Fruit fly (Drosophila melanogaster) whole organism, embryonic: ENCODE results near the gene CG15382.

Experiments
- Abd-B ChIP-seq: fragments of 200-800 bp; sonication (Bioruptor generic); optimal IDR thresholded peaks from 2 replicates; lab custom pipeline; 2018; ENCODE audit warnings: missing biosample characterization, mild to moderate bottlenecking, missing genetic modification characterization, moderate library complexity
- Ada2b ChIP-seq: fragments of 200-800 bp; sonication (Bioruptor generic); IDR thresholded peaks from 2 replicates; pipeline ENCODE4 v1.3.6; 2022; ENCODE audit warnings: missing biosample characterization, missing genetic modification characterization
- B-H1 ChIP-seq: fragments of 200-800 bp; sonication (Bioruptor generic); IDR thresholded peaks from 3 replicates; pipeline ENCODE4 v1.3.6; 2022; ENCODE audit warnings: missing biosample characterization, missing genetic modification characterization
- Blimp-1 ChIP-seq: fragments of 200-800 bp; sonication (Bioruptor generic); optimal IDR thresholded peaks from 3 replicates; lab custom pipeline; 2018; ENCODE audit warnings: missing biosample characterization, missing genetic modification characterization, mild to moderate bottlenecking, moderate library complexity, missing genetic modification reagents
- CG11560 ChIP-seq: fragments of 200-800 bp; sonication (Bioruptor generic); IDR thresholded peaks from 3 replicates; pipeline ENCODE4 v1.3.6; 2022; ENCODE audit warnings: missing biosample characterization, missing genetic modification characterization
- CG12659 ChIP-seq: fragments of 200-800 bp; sonication (Bioruptor generic); optimal IDR thresholded peaks from 3 replicates; lab custom pipeline; 2017; ENCODE audit warnings: mild to moderate bottlenecking, missing biosample characterization, missing genetic modification reagents, missing genetic modification characterization
- CG12769 ChIP-seq: fragments of 200-800 bp; sonication (Bioruptor generic); optimal IDR thresholded peaks from 2 replicates; lab custom pipeline; 2019; ENCODE audit warnings: missing biosample characterization, mild to moderate bottlenecking, missing genetic modification characterization, moderate library complexity
- CG30020 ChIP-seq: fragments of 200-800 bp; optimal IDR thresholded peaks from 2 replicates; lab custom pipeline; 2019; ENCODE audit warnings: missing biosample characterization, mild to moderate bottlenecking, missing genetic modification characterization, moderate library complexity
- CG31388 ChIP-seq: fragments of 200-800 bp; sonication (Bioruptor generic); optimal IDR thresholded peaks from 2 replicates; lab custom pipeline; 2016; ENCODE audit warnings: missing biosample characterization, missing genetic modification characterization
- CG4707 ChIP-seq: fragments of 200-800 bp; sonication (Bioruptor generic); optimal IDR thresholded peaks from 2 replicates; lab custom pipeline; 2018; ENCODE audit warnings: missing biosample characterization, mild to moderate bottlenecking, missing genetic modification characterization, moderate library complexity
- CG5245 ChIP-seq: fragments of 200-800 bp; sonication (Bioruptor generic); optimal IDR thresholded peaks from 3 replicates; lab custom pipeline; 2016; ENCODE audit warnings: missing biosample characterization, missing genetic modification characterization
- CG6272 ChIP-seq: fragments of 200-800 bp; sonication (Bioruptor generic); IDR thresholded peaks from 2 replicates; pipeline ENCODE4 v1.3.6; 2022; ENCODE audit warnings: missing biosample characterization, missing genetic modification characterization
- CG7987 ChIP-seq: fragments of 200-800 bp; sonication (Bioruptor generic); optimal IDR thresholded peaks from 2 replicates; lab custom pipeline; 2018; ENCODE audit warnings: missing biosample characterization, mild to moderate bottlenecking, missing genetic modification characterization, moderate library complexity
- CG8359 ChIP-seq: fragments of 200-800 bp; sonication (Bioruptor generic); optimal IDR thresholded peaks from 2 replicates; lab custom pipeline; 2017; ENCODE audit warnings: missing biosample characterization, mild to moderate bottlenecking, missing genetic modification characterization, borderline replicate concordance
- CG8944 ChIP-seq: fragments of 200-800 bp; sonication (Bioruptor generic); optimal IDR thresholded peaks from 3 replicates; lab custom pipeline; 2016; ENCODE audit warnings: missing biosample characterization, missing genetic modification characterization
- CG9609 ChIP-seq: fragments of 200-800 bp; sonication (Bioruptor generic); optimal IDR thresholded peaks from 3 replicates; lab custom pipeline; 2016; ENCODE audit warnings: missing biosample characterization, missing genetic modification characterization
- E2f2 ChIP-seq: fragments of 200-800 bp; sonication (Bioruptor generic); IDR thresholded peaks from 2 replicates; pipeline ENCODE4 v1.3.6; 2022; ENCODE audit warnings: missing biosample characterization, missing genetic modification characterization
- Eip74EF ChIP-seq, 2 experiments: fragments of 200-800 bp in 1 of 2; fragments of >200 bp in 1 of 2; sonication (Bioruptor generic) in 1 of 2; optimal IDR thresholded peaks; 2 replicates each; lab custom pipeline; 2017 to 2019; ENCODE audit warnings: missing biosample characterization in 2 of 2, missing genetic modification characterization in 2 of 2, mild to moderate bottlenecking in 1 of 2, moderate library complexity in 1 of 2
- Elba2 ChIP-seq: fragments of 200-800 bp; sonication (Bioruptor generic); optimal IDR thresholded peaks from 3 replicates; lab custom pipeline; 2016; ENCODE audit warnings: missing biosample characterization, missing genetic modification characterization
- HLHmδ ChIP-seq: fragments of 200-800 bp; sonication (Bioruptor generic); optimal IDR thresholded peaks from 2 replicates; lab custom pipeline; 2018; ENCODE audit warnings: missing biosample characterization, mild to moderate bottlenecking, missing genetic modification characterization, moderate library complexity
- Jarid2 ChIP-seq: fragments of 200-800 bp; sonication (Bioruptor generic); optimal IDR thresholded peaks from 3 replicates; lab custom pipeline; 2017; ENCODE audit warnings: mild to moderate bottlenecking, missing biosample characterization, missing genetic modification reagents, missing genetic modification characterization
- Lhr ChIP-seq: fragments of 200-800 bp; sonication (Bioruptor generic); optimal IDR thresholded peaks from 3 replicates; lab custom pipeline; 2017; ENCODE audit warnings: mild to moderate bottlenecking, missing biosample characterization, missing genetic modification reagents, missing genetic modification characterization
- Mad ChIP-seq: fragments of 200-800 bp; sonication (Bioruptor generic); optimal IDR thresholded peaks from 2 replicates; lab custom pipeline; 2016; ENCODE audit warnings: missing biosample characterization, missing genetic modification characterization
- Meics ChIP-seq: fragments of 200-800 bp; sonication (Bioruptor generic); optimal IDR thresholded peaks from 2 replicates; lab custom pipeline; 2017; ENCODE audit warnings: missing biosample characterization, mild to moderate bottlenecking, missing genetic modification characterization
- Optix ChIP-seq: fragments of 200-800 bp; sonication (Bioruptor generic); IDR thresholded peaks from 3 replicates; pipeline ENCODE4 v1.3.6; 2022; ENCODE audit warnings: missing biosample characterization, missing genetic modification characterization
- Scr ChIP-seq: fragments of 200-800 bp; sonication (Bioruptor generic); IDR thresholded peaks from 2 replicates; pipeline ENCODE4 v1.3.6; 2022; ENCODE audit warnings: missing biosample characterization, missing genetic modification characterization; ENCODE audit not compliant: partially characterized antibody
- Spps ChIP-seq: fragments of 200-800 bp; sonication (Bioruptor generic); optimal IDR thresholded peaks from 2 replicates; lab custom pipeline; 2018; ENCODE audit warnings: missing biosample characterization, mild to moderate bottlenecking, missing genetic modification characterization
- Stat92E ChIP-seq, 3 experiments: fragments of >200 bp in 2 of 3; fragments of 200-800 bp in 1 of 3; sonication (Bioruptor generic) in 1 of 3; optimal IDR thresholded peaks; 2 replicates each; lab custom pipeline; 2017 to 2019; ENCODE audit warnings: missing biosample characterization in 3 of 3, missing genetic modification characterization in 3 of 3, mild to moderate bottlenecking in 1 of 3, moderate library complexity in 1 of 3
- Trl ChIP-seq, 3 experiments: fragments of >200 bp in 2 of 3; fragments of 200-800 bp in 1 of 3; sonication (Bioruptor generic) in 1 of 3; optimal IDR thresholded peaks; 2 replicates in 1 of 3; 3 replicates in 2 of 3; lab custom pipeline; 2016 to 2017; ENCODE audit warnings: missing biosample characterization in 1 of 3, missing genetic modification characterization in 1 of 3
- bsh ChIP-seq, 2 experiments: fragments of 200-800 bp; sonication (Bioruptor generic); optimal IDR thresholded peaks; 2 replicates each; lab custom pipeline; 2017 to 2018; ENCODE audit warnings: mild to moderate bottlenecking in 2 of 2, missing biosample characterization in 2 of 2, missing genetic modification characterization in 2 of 2, moderate library complexity in 1 of 2
- dpn ChIP-seq, 2 experiments: fragments of 200-800 bp; sonication (Bioruptor generic); optimal IDR thresholded peaks; 3 replicates each; lab custom pipeline; 2016; ENCODE audit warnings: missing biosample characterization in 2 of 2, missing genetic modification characterization in 2 of 2
- dysf ChIP-seq: fragments of 200-800 bp; sonication (Bioruptor generic); IDR thresholded peaks from 3 replicates; pipeline ENCODE4 v1.3.6; 2022; ENCODE audit warnings: missing biosample characterization, missing genetic modification characterization
- en ChIP-seq: fragments of 200-800 bp; sonication (Bioruptor generic); optimal IDR thresholded peaks from 2 replicates; lab custom pipeline; 2016; ENCODE audit warnings: missing biosample characterization, missing genetic modification characterization
- fd102C ChIP-seq: fragments of 200-800 bp; sonication (Bioruptor generic); optimal IDR thresholded peaks from 2 replicates; lab custom pipeline; 2018; ENCODE audit warnings: missing biosample characterization, mild to moderate bottlenecking, missing genetic modification characterization, moderate library complexity
- fru ChIP-seq: fragments of >200 bp; optimal IDR thresholded peaks from 2 replicates; lab custom pipeline; 2017
- grn ChIP-seq: fragments of 200-800 bp; sonication (Bioruptor generic); optimal IDR thresholded peaks from 3 replicates; lab custom pipeline; 2017; ENCODE audit warnings: missing biosample characterization, missing genetic modification characterization
- inv ChIP-seq: fragments of 200-800 bp; sonication (Bioruptor generic); IDR thresholded peaks from 2 replicates; pipeline ENCODE4 v1.3.6; 2022; ENCODE audit warnings: missing biosample characterization, missing genetic modification characterization; ENCODE audit not compliant: partially characterized antibody
- lbe ChIP-seq: fragments of 200-800 bp; sonication (Bioruptor generic); optimal IDR thresholded peaks from 2 replicates; lab custom pipeline; 2016; ENCODE audit warnings: missing biosample characterization, mild to moderate bottlenecking, missing genetic modification characterization
- pb ChIP-seq: fragments of 200-800 bp; sonication (Bioruptor generic); optimal IDR thresholded peaks from 3 replicates; lab custom pipeline; 2016; ENCODE audit warnings: missing biosample characterization, missing genetic modification characterization
- ro ChIP-seq: fragments of 200-800 bp; sonication (Bioruptor generic); IDR thresholded peaks from 2 replicates; pipeline ENCODE4 v1.3.6; 2022; ENCODE audit warnings: missing biosample characterization, missing genetic modification characterization
- row ChIP-seq: fragments of 200-800 bp; sonication (Bioruptor generic); IDR thresholded peaks from 3 replicates; pipeline ENCODE4 v1.3.6; 2022; ENCODE audit warnings: missing biosample characterization, missing genetic modification characterization
- shn ChIP-seq: fragments of 200-800 bp; sonication (Bioruptor generic); optimal IDR thresholded peaks from 3 replicates; lab custom pipeline; 2016; ENCODE audit warnings: missing biosample characterization, missing genetic modification characterization
- sisA ChIP-seq: fragments of 200-800 bp; sonication (Bioruptor generic); IDR thresholded peaks from 2 replicates; pipeline ENCODE4 v1.3.6; 2022; ENCODE audit warnings: missing biosample characterization, missing genetic modification characterization
- trh ChIP-seq: fragments of 200-800 bp; sonication (Bioruptor generic); optimal IDR thresholded peaks from 2 replicates; lab custom pipeline; 2016; ENCODE audit warnings: missing biosample characterization, missing genetic modification characterization
- ttk ChIP-seq: fragments of 200-800 bp; sonication (Bioruptor generic); IDR thresholded peaks from 2 replicates; pipeline ENCODE4 v2.1.2; 2022; ENCODE audit warnings: missing biosample characterization, missing genetic modification characterization
- twi ChIP-seq: fragments of 200-800 bp; optimal IDR thresholded peaks from 2 replicates; lab custom pipeline; 2019; ENCODE audit warnings: missing biosample characterization, mild to moderate bottlenecking, missing genetic modification characterization, moderate library complexity
- zen ChIP-seq: fragments of 200-800 bp; sonication (Bioruptor generic); optimal IDR thresholded peaks from 3 replicates; lab custom pipeline; 2018; ENCODE audit warnings: missing biosample characterization, mild to moderate bottlenecking, missing genetic modification characterization, moderate library complexity

CG15382 gene

dm6 chr2L:2202018-2202852 lies 46.7 kb downstream of the CG15382 start (continued):
- TF ChIP-seq CG11560 (tag; lab: Robert Waterston, UW), result peak; percentile 86
- peak; percentile 99 for TF ChIP-seq Blimp-1 (GFP tag; lab: Kevin White, UChicago)
- peak; percentile 99 to 100 for TF ChIP-seq bsh (GFP tag; optimal IDR thresholded peaks at IDR 0.05; lab: Kevin White, UChicago)
- TF ChIP-seq CG8359 (GFP tag; lab: Kevin White, UChicago), result peak; percentile 96
- peak; percentile 98 for TF ChIP-seq row (GFP tag; lab: Robert Waterston, UW)
- TF ChIP-seq B-H1 (GFP tag; lab: Robert Waterston, UW), result peak; percentile 98
- TF ChIP-seq Mad (GFP tag; lab: Kevin White, UChicago), result peak; percentile 98
- peak; percentile 97 for TF ChIP-seq en (GFP tag; lab: Kevin White, UChicago)
- peak; percentile 89 for TF ChIP-seq grn (GFP tag; lab: Kevin White, UChicago)
- peak; percentile 97 for TF ChIP-seq trh (GFP tag; lab: Kevin White, UChicago)
- TF ChIP-seq Optix, result peak; percentile 97
- TF ChIP-seq dpn (GFP tag; optimal IDR thresholded peaks at IDR 0.05; lab: Kevin White, UChicago), result peak; percentile 97 to 98
- TF ChIP-seq Eip74EF (GFP tag; optimal IDR thresholded peaks at IDR 0.05; lab: Kevin White, UChicago), result peak in 1 of 2 experiments; percentile 99
- TF ChIP-seq CG8944, result peak; percentile 97
- TF ChIP-seq inv (GFP tag; lab: Robert Waterston, UW), result peak; percentile 51; the same call in 1 of the 2 replicates
- TF ChIP-seq E2f2 (GFP tag; lab: Robert Waterston, UW), result peak; percentile 89
- peak; percentile 98 for TF ChIP-seq CG6272 (GFP tag; lab: Robert Waterston, UW)
- TF ChIP-seq pb (GFP tag; lab: Kevin White, UChicago), result peak; percentile 94
- peak; percentile 100 for TF ChIP-seq Spps (tag; lab: Kevin White, UChicago)
- TF ChIP-seq dysf (GFP tag; lab: Robert Waterston, UW), result peak; percentile 96
- TF ChIP-seq CG9609 (GFP tag; lab: Kevin White, UChicago), result peak; percentile 96
- peak; percentile 55; the same call in 1 of the 2 replicates for TF ChIP-seq Scr (GFP tag; lab: Robert Waterston, UW)
- peak; percentile 99 for TF ChIP-seq ttk (GFP tag; lab: Robert Waterston, UW)
- TF ChIP-seq CG12769 (tag; lab: Kevin White, UChicago), result peak; percentile 94
- peak; percentile 45 for TF ChIP-seq HLHmδ (GFP tag; lab: Kevin White, UChicago)
- no peak for TF ChIP-seq fru (lab: Kevin White, UChicago)
- TF ChIP-seq Jarid2 (GFP tag; lab: Kevin White, UChicago), result peak; percentile 90
- peak; percentile 99 for TF ChIP-seq zen (tag; lab: Kevin White, UChicago)
- TF ChIP-seq CG7987 (GFP tag; lab: Kevin White, UChicago), result peak; percentile 79
- peak; percentile 27 to 79 for TF ChIP-seq Trl (optimal IDR thresholded peaks at IDR 0.05; lab: Kevin White, UChicago)
- peak; percentile 98 for TF ChIP-seq Trl (GFP tag; optimal IDR thresholded peaks at IDR 0.05; lab: Kevin White, UChicago)
- peak; percentile 97 for TF ChIP-seq Elba2 (GFP tag; lab: Kevin White, UChicago)
- peak; percentile 98 for TF ChIP-seq CG4707
- TF ChIP-seq ro (GFP tag; lab: Robert Waterston, UW), result peak; percentile 99
- peak; percentile 98 for TF ChIP-seq CG31388 (GFP tag; lab: Kevin White, UChicago)
- peak; percentile 99 for TF ChIP-seq Ada2b
- TF ChIP-seq CG5245 (GFP tag; lab: Kevin White, UChicago), result peak; percentile 99
- peak; percentile 97 for TF ChIP-seq Abd-B (GFP tag; lab: Kevin White, UChicago)
- TF ChIP-seq twi (tag; lab: Kevin White, UChicago), result peak; percentile 97
- peak; percentile 99 for TF ChIP-seq sisA (GFP tag; lab: Robert Waterston, UW)
- TF ChIP-seq fd102C (GFP tag; lab: Kevin White, UChicago), result peak; percentile 99
- peak; percentile 95 for TF ChIP-seq shn (GFP tag; lab: Kevin White, UChicago)
- peak in 1 of 3 experiments; percentile 100 for TF ChIP-seq Stat92E (GFP tag; optimal IDR thresholded peaks at IDR 0.05; lab: Kevin White, UChicago)
- peak; percentile 99 for TF ChIP-seq Lhr (GFP tag; lab: Kevin White, UChicago)
- peak; percentile 97 for TF ChIP-seq CG12659
- peak; percentile 86 for TF ChIP-seq Meics (GFP tag; lab: Kevin White, UChicago)
- TF ChIP-seq CG30020 (tag; lab: Kevin White, UChicago), result peak; percentile 91
- TF ChIP-seq lbe, result peak; percentile 99
